Worm (Caenorhabditis elegans) whole organism, L4 larva: ENCODE measurements around the gene ceeh-2.

ENCODE experiments used
- ceh-82 ChIP-seq: sonication (generic microtip); optimal IDR thresholded peaks from 2 replicates; lab custom pipeline; 2017; ENCODE audit warnings: missing biosample characterization, missing genetic modification characterization
- dmd-8 ChIP-seq: fragments of 200-800 bp; sonication (Bioruptor generic); IDR thresholded peaks from 2 replicates; pipeline ENCODE4 v1.3.6; 2022; ENCODE audit warnings: missing genetic modification characterization, missing compliant biosample characterization
- dpl-1 ChIP-seq: fragments of 150-350 bp; optimal IDR thresholded peaks from 2 replicates; lab custom pipeline; 2014; ENCODE audit warnings: missing biosample characterization, missing genetic modification reagents, missing genetic modification characterization
- gei-8 ChIP-seq: fragments of 200-800 bp; sonication (Bioruptor generic); optimal IDR thresholded peaks from 2 replicates; lab custom pipeline; 2018; ENCODE audit warnings: mild to moderate bottlenecking, missing genetic modification characterization, missing compliant biosample characterization
- lim-7 ChIP-seq: fragments of 200-800 bp; sonication (Bioruptor generic); IDR thresholded peaks from 2 replicates; pipeline ENCODE4 v1.3.6; 2022; ENCODE audit warnings: missing genetic modification characterization, missing compliant biosample characterization
- lin-39 ChIP-seq: fragments of 150-350 bp; optimal IDR thresholded peaks from 2 replicates; lab custom pipeline; 2014; ENCODE audit warnings: missing biosample characterization, missing genetic modification reagents, missing genetic modification characterization
- lsy-2 ChIP-seq, 2 experiments: fragments of 150-350 bp in 1 of 2; sonication (generic microtip) in 1 of 2; optimal IDR thresholded peaks; 2 replicates each; lab custom pipeline; 2014 to 2017; ENCODE audit warnings: missing biosample characterization in 2 of 2, missing genetic modification characterization in 2 of 2
- nhr-76 ChIP-seq: fragments of 150-350 bp; optimal IDR thresholded peaks from 2 replicates; lab custom pipeline; 2014; ENCODE audit warnings: missing biosample characterization, missing genetic modification characterization
- pha-4 ChIP-seq, 2 experiments: fragments of 150-350 bp in 1 of 2; fragments of 200-800 bp in 1 of 2; sonication (Bioruptor generic) in 1 of 2; IDR thresholded peaks in 1 of 2; optimal IDR thresholded peaks in 1 of 2; 2 replicates each; pipeline versions ENCODE4 v1.3.6 to Lab custom; 2014 to 2022; ENCODE audit warnings: missing genetic modification characterization in 2 of 2, missing genetic modification reagents in 2 of 2, missing biosample characterization in 1 of 2, missing compliant biosample characterization in 1 of 2
- skn-1 ChIP-seq: fragments of 150-350 bp; optimal IDR thresholded peaks from 2 replicates; lab custom pipeline; 2014; ENCODE audit warnings: missing biosample characterization, missing genetic modification characterization
- unc-62 ChIP-seq, 3 experiments: fragments of 150-350 bp in 1 of 3; sonication (generic microtip); optimal IDR thresholded peaks in 2 of 3; peaks in 1 of 3; 1 replicate in 1 of 3; 2 replicates in 2 of 3; lab custom pipeline; 2014 to 2017; ENCODE audit warnings: missing biosample characterization in 3 of 3, missing genetic modification characterization in 3 of 3, missing genetic modification reagents in 3 of 3, missing genotype in 1 of 3
- zag-1 ChIP-seq: fragments of 150-350 bp; optimal IDR thresholded peaks from 2 replicates; lab custom pipeline; 2014; ENCODE audit warnings: missing biosample characterization, missing genetic modification characterization
- ztf-11 ChIP-seq: fragments of 150-350 bp; optimal IDR thresholded peaks from 2 replicates; lab custom pipeline; 2014; ENCODE audit warnings: missing biosample characterization, missing genetic modification characterization

DNA sequence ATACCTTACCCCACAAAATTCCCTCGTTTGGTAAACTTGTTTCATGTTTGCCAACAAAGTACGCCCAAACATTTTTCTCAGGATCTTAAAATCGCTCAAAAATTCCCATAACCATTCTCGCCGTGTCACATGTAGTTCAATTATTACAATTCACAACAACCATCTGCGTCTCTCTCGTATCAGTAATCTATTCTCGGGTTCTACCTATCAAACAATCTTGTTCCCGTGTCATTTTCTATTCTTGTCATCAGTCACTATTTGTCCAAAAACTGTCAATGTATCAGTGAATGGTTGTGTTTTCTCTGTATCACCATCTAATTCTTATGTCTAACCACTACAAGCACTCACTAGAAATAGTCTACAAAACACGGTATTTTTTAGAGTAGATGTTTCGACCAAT, 13.5 kb upstream of the ceeh-2 start:
- no peak for TF ChIP-seq lsy-2 (tag; optimal IDR thresholded peaks at IDR 0.05; lab: Kevin White, UChicago)
- no peak for TF ChIP-seq pha-4 (GFP tag; IDR thresholded peaks at IDR 0.05; lab: Robert Waterston, UW)
- no peak for TF ChIP-seq pha-4 (tag; optimal IDR thresholded peaks at IDR 0.05; lab: Kevin White, UChicago)
- TF ChIP-seq unc-62 (GFP tag; optimal IDR thresholded peaks at IDR 0.05 in 1 of 2; lab: Kevin White, UChicago), result peak in 1 of 2 experiments; percentile 42
- no peak for TF ChIP-seq unc-62 (tag; optimal IDR thresholded peaks at IDR 0.05; lab: Kevin White, UChicago)
- no peak for TF ChIP-seq gei-8 (GFP tag; lab: Kevin White, UChicago)
- no peak for TF ChIP-seq nhr-76 (tag; lab: Kevin White, UChicago)
- TF ChIP-seq lin-39 (tag; lab: Kevin White, UChicago), result no peak
- TF ChIP-seq ceh-82 (tag; lab: Kevin White, UChicago), result no peak
- TF ChIP-seq dpl-1 (GFP tag; lab: Kevin White, UChicago), result no peak
- no peak for TF ChIP-seq zag-1
- TF ChIP-seq dmd-8 (GFP tag; lab: Robert Waterston, UW), result no peak
- TF ChIP-seq lim-7 (GFP tag; lab: Robert Waterston, UW), result no peak
- TF ChIP-seq skn-1 (tag; lab: Kevin White, UChicago), result no peak
- TF ChIP-seq ztf-11 (tag; lab: Kevin White, UChicago), result no peak
